Worm (Caenorhabditis elegans) whole organism, young adult: Measurements from ENCODE around the gene W06A11.1.

Experiments used
- C06A6.2 ChIP-seq: fragments of 200-800 bp; sonication (Bioruptor generic); conservative IDR thresholded peaks from 2 replicates; pipeline ENCODE4 v1.3.6; 2022; ENCODE audit warnings: missing genetic modification characterization, missing compliant biosample characterization
- C17E4.6 ChIP-seq: fragments of 200-800 bp; sonication (Bioruptor generic); IDR thresholded peaks from 2 replicates; pipeline ENCODE4 v1.3.6; 2022; ENCODE audit warnings: missing genetic modification reagents, missing genetic modification characterization, missing compliant biosample characterization
- D2030.7 ChIP-seq: fragments of 200-800 bp; sonication (Bioruptor generic); IDR thresholded peaks from 2 replicates; pipeline ENCODE4 v1.3.6; 2022; ENCODE audit warnings: missing genetic modification reagents, missing genetic modification characterization, missing compliant biosample characterization
- F22D6.2 ChIP-seq: sonication (generic microtip); optimal IDR thresholded peaks from 2 replicates; lab custom pipeline; 2016; ENCODE audit warnings: mild to moderate bottlenecking, missing genetic modification characterization, missing compliant biosample characterization
- F37B4.10 ChIP-seq: fragments of 200-800 bp; sonication (Bioruptor generic); IDR thresholded peaks from 2 replicates; pipeline ENCODE4 v1.3.6; 2022; ENCODE audit warnings: missing genetic modification characterization, missing compliant biosample characterization
- F39B2.1 ChIP-seq: fragments of 200-800 bp; sonication (Bioruptor generic); IDR thresholded peaks from 2 replicates; pipeline ENCODE4 v1.3.6; 2022; ENCODE audit warnings: missing genetic modification reagents, missing genetic modification characterization, missing compliant biosample characterization
- K12H6.12 ChIP-seq: fragments of 200-800 bp; sonication (Bioruptor generic); optimal IDR thresholded peaks from 2 replicates; lab custom pipeline; 2018; ENCODE audit warnings: mild to moderate bottlenecking, missing genetic modification characterization, missing compliant biosample characterization
- Y53G8AR.9 ChIP-seq: fragments of 200-800 bp; sonication (Bioruptor generic); conservative IDR thresholded peaks from 2 replicates; pipeline ENCODE4 v1.3.6; 2022; ENCODE audit warnings: missing genetic modification reagents, missing genetic modification characterization, missing compliant biosample characterization
- Y67H2A.10 ChIP-seq: fragments of 200-800 bp; sonication (Bioruptor generic); conservative IDR thresholded peaks from 2 replicates; pipeline ENCODE4 v1.3.6; 2022; ENCODE audit warnings: missing genetic modification reagents, missing genetic modification characterization, missing compliant biosample characterization
- Y79H2A.3 ChIP-seq: fragments of 200-800 bp; sonication (Bioruptor generic); conservative IDR thresholded peaks from 2 replicates; pipeline ENCODE4 v1.3.6; 2022; ENCODE audit warnings: missing genetic modification reagents, missing genetic modification characterization, missing compliant biosample characterization
- aptf-2 ChIP-seq: fragments of 200-800 bp; sonication (Bioruptor generic); conservative IDR thresholded peaks from 2 replicates; pipeline ENCODE4 v1.3.6; 2022; ENCODE audit warnings: missing genetic modification reagents, missing genetic modification characterization, missing compliant biosample characterization
- aptf-3 ChIP-seq: fragments of 200-800 bp; sonication (Bioruptor generic); IDR thresholded peaks from 2 replicates; pipeline ENCODE4 v1.3.6; 2022; ENCODE audit warnings: missing genetic modification characterization, missing compliant biosample characterization
- athp-1 ChIP-seq: sonication (generic microtip); optimal IDR thresholded peaks from 2 replicates; lab custom pipeline; 2017; ENCODE audit warnings: mild to moderate bottlenecking, missing genetic modification characterization, missing compliant biosample characterization
- attf-3 ChIP-seq: fragments of 200-800 bp; sonication (Bioruptor generic); conservative IDR thresholded peaks from 2 replicates; pipeline ENCODE4 v1.3.6; 2022; ENCODE audit warnings: missing genetic modification reagents, missing genetic modification characterization, missing compliant biosample characterization
- bed-1 ChIP-seq: fragments of 200-800 bp; sonication (Bioruptor generic); IDR thresholded peaks from 2 replicates; pipeline ENCODE4 v1.3.6; 2022; ENCODE audit warnings: missing genetic modification reagents, missing genetic modification characterization, missing compliant biosample characterization
- bed-2 ChIP-seq: fragments of 200-800 bp; sonication (Bioruptor generic); IDR thresholded peaks from 2 replicates; pipeline ENCODE4 v1.3.6; 2022; ENCODE audit warnings: missing genetic modification reagents, missing genetic modification characterization, missing compliant biosample characterization
- cebp-1 ChIP-seq, 2 experiments: fragments of 200-800 bp in 1 of 2; sonication (Bioruptor generic) in 1 of 2; sonication (generic microtip) in 1 of 2; IDR thresholded peaks in 1 of 2; optimal IDR thresholded peaks in 1 of 2; 2 replicates each; pipeline versions ENCODE4 v1.3.6 to Lab custom; 2017 to 2022; ENCODE audit warnings: missing compliant biosample characterization in 2 of 2, missing genetic modification characterization in 2 of 2, mild to moderate bottlenecking in 1 of 2, missing genetic modification reagents in 1 of 2, moderate library complexity in 1 of 2
- ceh-100 ChIP-seq: fragments of 200-800 bp; sonication (Bioruptor generic); IDR thresholded peaks from 2 replicates; pipeline ENCODE4 v1.3.6; 2022; ENCODE audit warnings: missing genetic modification reagents, missing genetic modification characterization, missing compliant biosample characterization
- ceh-27 ChIP-seq: fragments of 200-800 bp; sonication (Bioruptor generic); optimal IDR thresholded peaks from 2 replicates; lab custom pipeline; 2018; ENCODE audit warnings: mild to moderate bottlenecking, missing genetic modification characterization, moderate library complexity, missing compliant biosample characterization
- ceh-91 ChIP-seq: fragments of 200-800 bp; sonication (Bioruptor generic); IDR thresholded peaks from 2 replicates; pipeline ENCODE4 v1.3.6; 2022; ENCODE audit warnings: missing genetic modification reagents, missing genetic modification characterization, missing compliant biosample characterization
- dox-1 ChIP-seq: fragments of 200-800 bp; sonication (Bioruptor generic); IDR thresholded peaks from 2 replicates; pipeline ENCODE4 v1.3.6; 2022; ENCODE audit warnings: missing genetic modification reagents, missing genetic modification characterization, missing compliant biosample characterization
- egl-44 ChIP-seq: fragments of 200-800 bp; sonication (Bioruptor generic); IDR thresholded peaks from 2 replicates; pipeline ENCODE4 v1.3.6; 2022; ENCODE audit warnings: missing genetic modification reagents, missing genetic modification characterization, missing compliant biosample characterization
- ekl-4 ChIP-seq: fragments of 200-800 bp; sonication (Bioruptor generic); IDR thresholded peaks from 2 replicates; pipeline ENCODE4 v1.3.6; 2022; ENCODE audit warnings: missing genetic modification reagents, missing genetic modification characterization, missing compliant biosample characterization
- hsf-1 ChIP-seq: fragments of 200-800 bp; sonication (Bioruptor generic); IDR thresholded peaks from 2 replicates; pipeline ENCODE4 v1.3.6; 2022; ENCODE audit warnings: missing genetic modification reagents, missing genetic modification characterization, missing compliant biosample characterization
- lag-1 ChIP-seq: fragments of 200-800 bp; sonication (Bioruptor generic); IDR thresholded peaks from 2 replicates; pipeline ENCODE4 v1.3.6; 2022; ENCODE audit warnings: missing genetic modification reagents, missing genetic modification characterization, missing compliant biosample characterization
- let-526 ChIP-seq: fragments of 200-800 bp; sonication (Bioruptor generic); IDR thresholded peaks from 2 replicates; pipeline ENCODE4 v1.3.6; 2022; ENCODE audit warnings: missing genetic modification reagents, missing genetic modification characterization, missing compliant biosample characterization
- let-607 ChIP-seq, 2 experiments: fragments of 200-800 bp in 1 of 2; sonication (Bioruptor generic) in 1 of 2; sonication (generic microtip) in 1 of 2; optimal IDR thresholded peaks; 2 replicates each; lab custom pipeline; 2016 to 2018; ENCODE audit warnings: mild to moderate bottlenecking in 2 of 2, missing compliant biosample characterization in 2 of 2, missing genetic modification characterization in 2 of 2, moderate library complexity in 2 of 2, missing genotype in 1 of 2
- lin-40 ChIP-seq: sonication (generic microtip); optimal IDR thresholded peaks from 2 replicates; lab custom pipeline; 2016; ENCODE audit warnings: missing genetic modification characterization, mild to moderate bottlenecking, missing compliant biosample characterization, missing genotype, missing genetic modification reagents
- lin-54 ChIP-seq: fragments of 200-800 bp; sonication (Bioruptor generic); optimal IDR thresholded peaks from 2 replicates; lab custom pipeline; 2018; ENCODE audit warnings: mild to moderate bottlenecking, missing genetic modification characterization, missing compliant biosample characterization
- lir-1 ChIP-seq: fragments of 200-800 bp; sonication (Bioruptor generic); conservative IDR thresholded peaks from 2 replicates; pipeline ENCODE4 v1.3.6; 2022; ENCODE audit warnings: missing genetic modification reagents, missing genetic modification characterization, missing compliant biosample characterization
- lsl-1 ChIP-seq: fragments of 200-800 bp; sonication (Bioruptor generic); optimal IDR thresholded peaks from 2 replicates; lab custom pipeline; 2018; ENCODE audit warnings: mild to moderate bottlenecking, missing genetic modification characterization, moderate library complexity, missing compliant biosample characterization
- mcd-1 ChIP-seq: fragments of 200-800 bp; sonication (Bioruptor generic); IDR thresholded peaks from 2 replicates; pipeline ENCODE4 v1.3.6; 2022; ENCODE audit warnings: missing genetic modification reagents, missing genetic modification characterization, missing compliant biosample characterization
- nfyb-1 ChIP-seq: fragments of 200-800 bp; sonication (Bioruptor generic); IDR thresholded peaks from 2 replicates; pipeline ENCODE4 v1.3.6; 2022; ENCODE audit warnings: missing genetic modification reagents, missing genetic modification characterization, missing compliant biosample characterization
- nhr-80 ChIP-seq: sonication (generic microtip); optimal IDR thresholded peaks from 2 replicates; lab custom pipeline; 2016; ENCODE audit warnings: missing genetic modification characterization, missing compliant biosample characterization
- pbrm-1 ChIP-seq: fragments of 200-800 bp; sonication (Bioruptor generic); IDR thresholded peaks from 2 replicates; pipeline ENCODE4 v1.3.6; 2022; ENCODE audit warnings: missing genetic modification reagents, missing genetic modification characterization, missing compliant biosample characterization
- rcor-1 ChIP-seq: fragments of 200-800 bp; sonication (Bioruptor generic); IDR thresholded peaks from 2 replicates; pipeline ENCODE4 v1.3.6; 2022; ENCODE audit warnings: missing genetic modification reagents, missing genetic modification characterization, missing compliant biosample characterization
- repo-1 ChIP-seq: sonication (generic microtip); optimal IDR thresholded peaks from 2 replicates; lab custom pipeline; 2017; ENCODE audit warnings: mild to moderate bottlenecking, missing genetic modification characterization, missing compliant biosample characterization
- sea-2 ChIP-seq: fragments of 200-800 bp; sonication (Bioruptor generic); IDR thresholded peaks from 2 replicates; pipeline ENCODE4 v1.3.6; 2022; ENCODE audit warnings: missing genetic modification characterization, missing compliant biosample characterization
- tlf-1 ChIP-seq: fragments of 200-800 bp; sonication (Bioruptor generic); optimal IDR thresholded peaks from 2 replicates; lab custom pipeline; 2018; ENCODE audit warnings: mild to moderate bottlenecking, missing genetic modification characterization, missing compliant biosample characterization
- unc-130 ChIP-seq: sonication (generic microtip); optimal IDR thresholded peaks from 2 replicates; lab custom pipeline; 2016; ENCODE audit warnings: missing genetic modification reagents, missing genetic modification characterization, missing compliant biosample characterization
- ztf-25 ChIP-seq: fragments of 200-800 bp; sonication (Bioruptor generic); IDR thresholded peaks from 2 replicates; pipeline ENCODE4 v1.3.6; 2022; ENCODE audit warnings: missing genetic modification reagents, missing genetic modification characterization, missing compliant biosample characterization
- ztf-26 ChIP-seq: sonication (generic microtip); optimal IDR thresholded peaks from 2 replicates; lab custom pipeline; 2017; ENCODE audit warnings: missing genetic modification characterization, missing compliant biosample characterization
- ztf-28 ChIP-seq: fragments of 200-800 bp; sonication (Bioruptor generic); IDR thresholded peaks from 2 replicates; pipeline ENCODE4 v1.3.6; 2022; ENCODE audit warnings: missing genetic modification reagents, missing genetic modification characterization, missing compliant biosample characterization
- ztf-6 ChIP-seq: fragments of 200-800 bp; sonication (Bioruptor generic); IDR thresholded peaks from 2 replicates; pipeline ENCODE4 v1.3.6; 2022; ENCODE audit warnings: missing genetic modification reagents, missing genetic modification characterization, missing compliant biosample characterization

The W06A11.1 gene

DNA sequence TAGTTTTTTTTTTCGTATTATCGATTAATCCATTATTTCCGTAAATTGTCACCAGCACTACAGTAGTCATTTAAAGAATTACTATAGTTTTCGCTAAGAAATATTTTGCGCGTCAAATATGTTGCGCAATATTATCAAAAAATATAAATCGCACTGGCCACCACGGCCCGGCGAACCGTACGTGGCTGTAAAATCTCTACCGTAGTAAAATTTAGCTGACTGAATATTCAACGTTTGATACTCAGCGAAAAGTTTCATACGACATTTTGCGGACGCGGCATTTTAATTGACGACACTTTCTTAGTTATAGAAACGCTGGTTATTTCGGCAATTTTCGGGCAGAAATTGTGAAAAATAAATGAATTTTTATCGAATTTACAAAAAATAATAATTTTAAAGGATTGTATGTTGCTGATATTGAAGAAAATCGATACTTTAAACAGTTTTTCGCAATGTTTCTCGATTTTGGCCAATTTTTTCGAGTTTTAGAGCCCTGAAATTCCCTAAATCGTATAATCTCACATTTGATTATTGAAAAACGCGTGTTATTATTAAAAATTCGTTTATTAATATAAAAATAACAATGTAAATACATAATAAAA, 19.4 kb upstream of the W06A11.1 start (continued):
- TF ChIP-seq let-526 (GFP tag; lab: Robert Waterston, UW) (peak; percentile 99), K12H6.12 (peak; percentile 26), Y53G8AR.9 (GFP tag; lab: Robert Waterston, UW) (peak; percentile 100), Y79H2A.3 (GFP tag; lab: Robert Waterston, UW) (peak; percentile 87; the same call in 1 of the 2 replicates), let-607 (tag; optimal IDR thresholded peaks at IDR 0.05; lab: Kevin White, UChicago) (peak; percentile 57 to 89), attf-3 (GFP tag; lab: Robert Waterston, UW) (peak; percentile 89), ztf-28 (GFP tag; lab: Robert Waterston, UW) (peak; percentile 97), D2030.7 (GFP tag; lab: Robert Waterston, UW) (peak; percentile 92), ekl-4 (peak; percentile 98), C17E4.6 (peak; percentile 97), bed-1 (GFP tag; lab: Robert Waterston, UW) (peak; percentile 96), repo-1 (tag; lab: Kevin White, UChicago) (peak; percentile 37), hsf-1 (GFP tag; lab: Robert Waterston, UW) (peak; percentile 90), lag-1 (peak; percentile 98), sea-2 (peak; percentile 93), F22D6.2 (tag; lab: Kevin White, UChicago) (peak; percentile 46), egl-44 (GFP tag; lab: Robert Waterston, UW) (peak; percentile 96), unc-130 (peak; percentile 41), F37B4.10 (GFP tag; lab: Robert Waterston, UW) (peak; percentile 98), tlf-1 (GFP tag; lab: Kevin White, UChicago) (peak; percentile 82), lsl-1 (peak; percentile 69), aptf-2 (GFP tag; lab: Robert Waterston, UW) (peak; percentile 94), ztf-6 (peak; percentile 98), cebp-1 (GFP tag; IDR thresholded peaks at IDR 0.05; lab: Robert Waterston, UW) (peak; percentile 94), cebp-1 (tag; optimal IDR thresholded peaks at IDR 0.05; lab: Kevin White, UChicago) (peak; percentile 72), ztf-25 (GFP tag; lab: Robert Waterston, UW) (peak; percentile 94), nfyb-1 (GFP tag; lab: Robert Waterston, UW) (peak; percentile 99), athp-1 (tag; lab: Kevin White, UChicago) (peak; percentile 35), bed-2 (GFP tag; lab: Robert Waterston, UW) (peak; percentile 98), dox-1 (GFP tag; lab: Robert Waterston, UW) (peak; percentile 99), F39B2.1 (GFP tag; lab: Robert Waterston, UW) (peak; percentile 87), nhr-80 (tag; lab: Kevin White, UChicago) (peak; percentile 38), aptf-3 (GFP tag; lab: Robert Waterston, UW) (0 out of 2 replicates have a peak, but pooled peaks have one; percentile 59), rcor-1 (GFP tag; lab: Robert Waterston, UW) (peak; percentile 99), ceh-27 (GFP tag; lab: Kevin White, UChicago) (peak; percentile 40)
- TF ChIP-seq, all 124 proteins: peak for 72; not testable (repeated sequence) for 52

DNA sequence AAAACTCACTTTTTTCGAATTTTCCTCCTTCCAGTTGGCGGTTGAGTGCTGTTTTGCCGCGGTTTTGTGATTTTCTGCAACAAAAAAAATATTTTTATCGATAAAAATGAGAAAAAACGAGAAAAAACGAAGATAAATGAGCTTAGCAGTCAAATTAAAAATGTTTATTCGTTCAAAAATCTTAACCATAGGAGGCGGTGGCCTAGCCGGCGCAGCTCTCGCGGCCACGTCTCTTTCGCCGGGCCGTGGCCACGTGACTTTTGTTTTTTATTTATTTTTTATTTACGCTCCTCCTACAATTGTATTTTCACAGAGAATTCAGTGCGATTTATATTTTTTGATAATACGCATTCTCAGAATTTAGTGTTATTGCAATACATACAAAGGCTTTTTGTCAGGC, 17.7 kb upstream of the W06A11.1 start:
- TF ChIP-seq ztf-26, result peak; percentile 5
- peak; percentile 85 for TF ChIP-seq mcd-1 (GFP tag; lab: Robert Waterston, UW)
- TF ChIP-seq Y67H2A.10 (GFP tag; lab: Robert Waterston, UW), result peak; percentile 78
- TF ChIP-seq lin-54, result peak; percentile 34
- 0 out of 2 replicates have a peak, but pooled peaks have one; percentile 40 for TF ChIP-seq ceh-100
- peak; percentile 45; the same call in 1 of the 2 replicates for TF ChIP-seq attf-3 (GFP tag; lab: Robert Waterston, UW)
- 0 out of 2 replicates have a peak, but pooled peaks have one; percentile 50 for TF ChIP-seq let-526 (GFP tag; lab: Robert Waterston, UW)
- TF ChIP-seq let-607 (tag; optimal IDR thresholded peaks at IDR 0.05; lab: Kevin White, UChicago), result peak in 1 of 2 experiments; percentile 55
- peak; percentile 91 for TF ChIP-seq dox-1 (GFP tag; lab: Robert Waterston, UW)
- peak; percentile 74 for TF ChIP-seq bed-2 (GFP tag; lab: Robert Waterston, UW)
- peak; percentile 83 for TF ChIP-seq nfyb-1 (GFP tag; lab: Robert Waterston, UW)
- peak; percentile 55; the same call in 1 of the 2 replicates for TF ChIP-seq lir-1 (GFP tag; lab: Robert Waterston, UW)
- TF ChIP-seq lin-40 (tag; lab: Kevin White, UChicago), result peak; percentile 18
- TF ChIP-seq ztf-28 (GFP tag; lab: Robert Waterston, UW), result 0 out of 2 replicates have a peak, but pooled peaks have one; percentile 37
- peak; percentile 47; the same call in 1 of the 2 replicates for TF ChIP-seq Y53G8AR.9 (GFP tag; lab: Robert Waterston, UW)
- TF ChIP-seq aptf-2 (GFP tag; lab: Robert Waterston, UW), result 0 out of 2 replicates have a peak, but pooled peaks have one; percentile 24
- TF ChIP-seq pbrm-1, result peak; percentile 60; the same call in 1 of the 2 replicates
- TF ChIP-seq ceh-91 (GFP tag; lab: Robert Waterston, UW), result 0 out of 2 replicates have a peak, but pooled peaks have one; percentile 33
- 0 out of 2 replicates have a peak, but pooled peaks have one; percentile 18 for TF ChIP-seq C06A6.2 (GFP tag; lab: Robert Waterston, UW)
- TF ChIP-seq rcor-1 (GFP tag; lab: Robert Waterston, UW), result peak; percentile 44
